Worm (Caenorhabditis elegans) whole organism, L3 larva: ENCODE measurements around the gene T24H10.5.

ENCODE experiments used
- ama-1 ChIP-seq: fragments of 150-350 bp; optimal IDR thresholded peaks from 2 replicates; lab custom pipeline; 2018
- ceh-82 ChIP-seq: fragments of 150-350 bp; optimal IDR thresholded peaks from 2 replicates; lab custom pipeline; 2014; ENCODE audit warnings: missing biosample characterization, missing genetic modification characterization
- elt-3 ChIP-seq, 3 experiments: fragments of 150-350 bp in 1 of 3; sonication (generic microtip) in 2 of 3; optimal IDR thresholded peaks; 2 replicates in 2 of 3; 4 replicates in 1 of 3; lab custom pipeline; 2014 to 2017; ENCODE audit warnings: missing biosample characterization in 3 of 3, missing genetic modification characterization in 3 of 3
- nhr-11 ChIP-seq: fragments of 150-350 bp; optimal IDR thresholded peaks from 2 replicates; lab custom pipeline; 2014; ENCODE audit warnings: missing biosample characterization, missing genetic modification characterization
- nhr-237 ChIP-seq: fragments of 150-350 bp; optimal IDR thresholded peaks from 2 replicates; lab custom pipeline; 2014; ENCODE audit warnings: missing biosample characterization, missing genetic modification characterization
- nhr-76 ChIP-seq: fragments of 150-350 bp; sonication (generic microtip); optimal IDR thresholded peaks from 5 replicates; lab custom pipeline; 2014; ENCODE audit warnings: missing biosample characterization, missing genetic modification characterization
- skn-1 ChIP-seq: fragments of 150-350 bp; optimal IDR thresholded peaks from 2 replicates; lab custom pipeline; 2014; ENCODE audit warnings: missing biosample characterization, missing genetic modification characterization
- snpc-4 ChIP-seq: fragments of 150-350 bp; optimal IDR thresholded peaks from 2 replicates; lab custom pipeline; 2014; ENCODE audit warnings: missing biosample characterization, missing genetic modification characterization
- zag-1 ChIP-seq: fragments of 150-350 bp; optimal IDR thresholded peaks from 2 replicates; lab custom pipeline; 2014; ENCODE audit warnings: missing biosample characterization, missing genetic modification characterization

- TF ChIP-seq ama-1 (no peak), nhr-76 (tag; lab: Kevin White, UChicago) (no peak), elt-3 (tag; optimal IDR thresholded peaks at IDR 0.05; lab: Kevin White, UChicago) (no peak), snpc-4 (no peak), zag-1 (no peak), skn-1 (no peak), ceh-82 (tag; lab: Kevin White, UChicago) (no peak), nhr-11 (tag; lab: Kevin White, UChicago) (no peak), nhr-237 (tag; lab: Kevin White, UChicago) (no peak)
Measured at ce11 chrII:9100798-9101197, at the start of gene T24H10.5.
